Fruit fly (Drosophila melanogaster) whole organism, embryonic: ENCODE measurements around the gene Gmppb.

Experiments
- ATbp ChIP-seq: fragments of 200-800 bp; sonication (Bioruptor generic); optimal IDR thresholded peaks from 2 replicates; lab custom pipeline; 2017; ENCODE audit warnings: missing biosample characterization, mild to moderate bottlenecking, missing genetic modification characterization, missing genetic modification reagents
- Atf3 ChIP-seq: fragments of 200-800 bp; sonication (Bioruptor generic); optimal IDR thresholded peaks from 3 replicates; lab custom pipeline; 2016; ENCODE audit warnings: missing biosample characterization, missing genetic modification characterization
- Awh ChIP-seq: fragments of 200-800 bp; sonication (Bioruptor generic); IDR thresholded peaks from 2 replicates; pipeline ENCODE4, ENCODE4 v1.3.6; 2022; ENCODE audit warnings: missing biosample characterization, missing genetic modification characterization
- CG10543 ChIP-seq: fragments of 200-800 bp; sonication (Bioruptor generic); optimal IDR thresholded peaks from 3 replicates; lab custom pipeline; 2017; ENCODE audit warnings: missing biosample characterization, mild to moderate bottlenecking, missing genetic modification characterization, moderate library complexity
- CG10565 ChIP-seq: fragments of 200-800 bp; sonication (Bioruptor generic); optimal IDR thresholded peaks from 3 replicates; lab custom pipeline; 2016; ENCODE audit warnings: missing biosample characterization, mild to moderate bottlenecking, missing genetic modification characterization
- CG11504 ChIP-seq: fragments of 200-800 bp; sonication (Bioruptor generic); optimal IDR thresholded peaks from 3 replicates; lab custom pipeline; 2019; ENCODE audit warnings: missing biosample characterization, mild to moderate bottlenecking, missing genetic modification characterization, moderate library complexity
- CG11695 ChIP-seq: fragments of 200-800 bp; sonication (Bioruptor generic); IDR thresholded peaks from 3 replicates; pipeline ENCODE4 v1.3.6; 2022; ENCODE audit warnings: missing biosample characterization, missing genetic modification characterization
- CG12769 ChIP-seq: fragments of 200-800 bp; sonication (Bioruptor generic); optimal IDR thresholded peaks from 2 replicates; lab custom pipeline; 2019; ENCODE audit warnings: missing biosample characterization, mild to moderate bottlenecking, missing genetic modification characterization, moderate library complexity
- CG1647 ChIP-seq: fragments of 200-800 bp; sonication (Bioruptor generic); optimal IDR thresholded peaks from 3 replicates; lab custom pipeline; 2016; ENCODE audit warnings: missing biosample characterization, missing genetic modification characterization
- CG2199 ChIP-seq: fragments of 200-800 bp; sonication (Bioruptor generic); IDR thresholded peaks from 3 replicates; pipeline ENCODE4 v1.3.6; 2022; ENCODE audit warnings: missing biosample characterization, missing genetic modification characterization
- CG30403 ChIP-seq: fragments of 200-800 bp; sonication (Bioruptor generic); optimal IDR thresholded peaks from 3 replicates; lab custom pipeline; 2016; ENCODE audit warnings: missing biosample characterization, missing genetic modification characterization
- CG5180 ChIP-seq: fragments of 200-800 bp; sonication (Bioruptor generic); optimal IDR thresholded peaks from 3 replicates; lab custom pipeline; 2017; ENCODE audit warnings: missing biosample characterization, missing genetic modification characterization, mild to moderate bottlenecking, moderate library complexity, missing genetic modification reagents
- CG6254 ChIP-seq: fragments of 200-800 bp; sonication (Bioruptor generic); optimal IDR thresholded peaks from 3 replicates; lab custom pipeline; 2017; ENCODE audit warnings: mild to moderate bottlenecking, missing biosample characterization, missing genetic modification reagents, missing genetic modification characterization
- CG6813 ChIP-seq: fragments of 200-800 bp; sonication (Bioruptor generic); optimal IDR thresholded peaks from 2 replicates; lab custom pipeline; 2017; ENCODE audit warnings: missing biosample characterization, missing genetic modification characterization, mild to moderate bottlenecking, moderate library complexity, missing genetic modification reagents
- CG7271 ChIP-seq: fragments of 200-800 bp; sonication (Bioruptor generic); optimal IDR thresholded peaks from 2 replicates; lab custom pipeline; 2018; ENCODE audit warnings: missing biosample characterization, mild to moderate bottlenecking, missing genetic modification characterization, moderate library complexity
- CG7839 ChIP-seq: fragments of 200-800 bp; sonication (Bioruptor generic); optimal IDR thresholded peaks from 3 replicates; lab custom pipeline; 2018; ENCODE audit warnings: missing biosample characterization, mild to moderate bottlenecking, missing genetic modification characterization, moderate library complexity
- CG7928 ChIP-seq: fragments of 200-800 bp; sonication (Bioruptor generic); optimal IDR thresholded peaks from 2 replicates; lab custom pipeline; 2017; ENCODE audit warnings: missing biosample characterization, mild to moderate bottlenecking, missing genetic modification characterization
- CG7963 ChIP-seq: fragments of 200-800 bp; sonication (Bioruptor generic); IDR thresholded peaks from 3 replicates; pipeline ENCODE4 v1.3.6; 2022; ENCODE audit warnings: missing biosample characterization, missing genetic modification characterization; ENCODE audit not compliant: partially characterized antibody
- CG8290 ChIP-seq, 3 experiments: fragments of 200-800 bp; sonication (Bioruptor generic); optimal IDR thresholded peaks; 2 replicates each; lab custom pipeline; 2016 to 2019; ENCODE audit warnings: missing biosample characterization in 3 of 3, missing genetic modification characterization in 3 of 3, mild to moderate bottlenecking in 2 of 3, moderate library complexity in 1 of 3
- CG8478 ChIP-seq: fragments of >200 bp; optimal IDR thresholded peaks from 2 replicates; lab custom pipeline; 2018
- Dad ChIP-seq: fragments of 200-800 bp; sonication (Bioruptor generic); optimal IDR thresholded peaks from 3 replicates; lab custom pipeline; 2016; ENCODE audit warnings: missing biosample characterization, missing genetic modification characterization
- Dfd ChIP-seq, 2 experiments: fragments of >200 bp; optimal IDR thresholded peaks; 2 replicates each; lab custom pipeline; 2017; ENCODE audit warnings: missing biosample characterization in 2 of 2, missing genetic modification characterization in 2 of 2
- Hr78 ChIP-seq, 2 experiments: fragments of 200-800 bp in 1 of 2; fragments of >200 bp in 1 of 2; sonication (Bioruptor generic) in 1 of 2; optimal IDR thresholded peaks; 2 replicates each; lab custom pipeline; 2017 to 2019; ENCODE audit warnings: missing biosample characterization in 2 of 2, missing genetic modification characterization in 2 of 2, mild to moderate bottlenecking in 1 of 2, moderate library complexity in 1 of 2
- MESR4 ChIP-seq: fragments of 200-800 bp; sonication (Bioruptor generic); optimal IDR thresholded peaks from 2 replicates; lab custom pipeline; 2018; ENCODE audit warnings: missing biosample characterization, mild to moderate bottlenecking, missing genetic modification characterization, moderate library complexity
- Oli ChIP-seq: fragments of 200-800 bp; sonication (Bioruptor generic); optimal IDR thresholded peaks from 2 replicates; lab custom pipeline; 2018; ENCODE audit warnings: missing biosample characterization, mild to moderate bottlenecking, missing genetic modification characterization, moderate library complexity
- Opbp ChIP-seq: fragments of 200-800 bp; sonication (Bioruptor generic); IDR thresholded peaks from 3 replicates; pipeline ENCODE4 v1.3.6; 2022; ENCODE audit warnings: missing biosample characterization, missing genetic modification characterization; ENCODE audit not compliant: partially characterized antibody
- Rfx ChIP-seq: fragments of 200-800 bp; sonication (Bioruptor generic); IDR thresholded peaks from 2 replicates; pipeline ENCODE4 v1.3.6; 2022; ENCODE audit warnings: missing biosample characterization, missing genetic modification characterization
- Vsx1 ChIP-seq: fragments of 200-800 bp; sonication (Bioruptor generic); optimal IDR thresholded peaks from 2 replicates; lab custom pipeline; 2017; ENCODE audit warnings: missing biosample characterization, mild to moderate bottlenecking, missing genetic modification characterization, missing genetic modification reagents
- abd-A ChIP-seq: fragments of 200-800 bp; sonication (Bioruptor generic); optimal IDR thresholded peaks from 3 replicates; lab custom pipeline; 2019; ENCODE audit warnings: missing biosample characterization, mild to moderate bottlenecking, missing genetic modification characterization, moderate library complexity
- al ChIP-seq: fragments of 200-800 bp; sonication (Bioruptor generic); IDR thresholded peaks from 2 replicates; pipeline ENCODE4 v1.3.6; 2022; ENCODE audit warnings: missing biosample characterization, missing genetic modification characterization
- caup ChIP-seq: fragments of 200-800 bp; sonication (Bioruptor generic); optimal IDR thresholded peaks from 3 replicates; lab custom pipeline; 2017; ENCODE audit warnings: missing biosample characterization, mild to moderate bottlenecking, missing genetic modification characterization, moderate library complexity; ENCODE audit not compliant: severe bottlenecking
- fd64A ChIP-seq: fragments of 200-800 bp; sonication (Bioruptor generic); optimal IDR thresholded peaks from 3 replicates; lab custom pipeline; 2018; ENCODE audit warnings: missing biosample characterization, mild to moderate bottlenecking, missing genetic modification characterization
- gt ChIP-seq: fragments of 200-800 bp; sonication (Bioruptor generic); IDR thresholded peaks from 2 replicates; pipeline ENCODE4 v1.3.6; 2022; ENCODE audit warnings: missing biosample characterization, missing genetic modification characterization
- hkb ChIP-seq, 2 experiments: fragments of 200-800 bp in 1 of 2; fragments of >200 bp in 1 of 2; sonication (Bioruptor generic) in 1 of 2; IDR thresholded peaks in 1 of 2; optimal IDR thresholded peaks in 1 of 2; 2 replicates each; pipeline versions ENCODE4 v1.3.6 to Lab custom; 2017 to 2022; ENCODE audit warnings: missing biosample characterization in 1 of 2, missing genetic modification characterization in 1 of 2
- insv ChIP-seq, 2 experiments: fragments of 200-800 bp; sonication (Bioruptor generic); optimal IDR thresholded peaks; 3 replicates each; lab custom pipeline; 2016 to 2018; ENCODE audit warnings: missing biosample characterization in 2 of 2, missing genetic modification characterization in 2 of 2
- kah ChIP-seq: fragments of 200-800 bp; sonication (Bioruptor generic); optimal IDR thresholded peaks from 2 replicates; lab custom pipeline; 2018; ENCODE audit warnings: missing biosample characterization, mild to moderate bottlenecking, missing genetic modification characterization
- nmo ChIP-seq: fragments of 200-800 bp; sonication (Bioruptor generic); optimal IDR thresholded peaks from 2 replicates; lab custom pipeline; 2018; ENCODE audit warnings: missing biosample characterization, mild to moderate bottlenecking, missing genetic modification characterization, moderate library complexity
- org-1 ChIP-seq: fragments of 200-800 bp; sonication (Bioruptor generic); optimal IDR thresholded peaks from 2 replicates; lab custom pipeline; 2017; ENCODE audit warnings: missing biosample characterization, missing genetic modification characterization
- peb ChIP-seq: fragments of 200-800 bp; sonication (Bioruptor generic); IDR thresholded peaks from 2 replicates; pipeline ENCODE4 v1.3.6; 2022; ENCODE audit warnings: missing biosample characterization, missing genetic modification characterization
- pros ChIP-seq: fragments of 200-800 bp; sonication (Bioruptor generic); optimal IDR thresholded peaks from 3 replicates; lab custom pipeline; 2019; ENCODE audit warnings: missing biosample characterization, mild to moderate bottlenecking, missing genetic modification characterization, moderate library complexity
- repo ChIP-seq: fragments of 200-800 bp; sonication (Bioruptor generic); optimal IDR thresholded peaks from 2 replicates; lab custom pipeline; 2016; ENCODE audit warnings: missing biosample characterization, missing genetic modification characterization
- row ChIP-seq: fragments of 200-800 bp; sonication (Bioruptor generic); IDR thresholded peaks from 3 replicates; pipeline ENCODE4 v1.3.6; 2022; ENCODE audit warnings: missing biosample characterization, missing genetic modification characterization
- salm ChIP-seq: fragments of 200-800 bp; sonication (Bioruptor generic); optimal IDR thresholded peaks from 2 replicates; lab custom pipeline; 2018; ENCODE audit warnings: missing biosample characterization, mild to moderate bottlenecking, missing genetic modification characterization
- tin ChIP-seq: fragments of 200-800 bp; sonication (Bioruptor generic); optimal IDR thresholded peaks from 3 replicates; lab custom pipeline; 2016; ENCODE audit warnings: missing biosample characterization, missing genetic modification characterization
- unc-4 ChIP-seq: fragments of 200-800 bp; sonication (Bioruptor generic); IDR thresholded peaks from 2 replicates; pipeline ENCODE4 v1.3.6; 2022; ENCODE audit warnings: missing biosample characterization, missing genetic modification characterization; ENCODE audit not compliant: partially characterized antibody
- unpg ChIP-seq: fragments of 200-800 bp; sonication (Bioruptor generic); optimal IDR thresholded peaks from 3 replicates; lab custom pipeline; 2018; ENCODE audit warnings: missing biosample characterization, mild to moderate bottlenecking, missing genetic modification characterization, moderate library complexity
- z ChIP-seq: fragments of 200-800 bp; sonication (Bioruptor generic); IDR thresholded peaks from 3 replicates; pipeline ENCODE4 v1.3.6; 2022; ENCODE audit warnings: missing biosample characterization, missing genetic modification characterization
- zfh1 ChIP-seq: fragments of 200-800 bp; sonication (Bioruptor generic); IDR thresholded peaks from 3 replicates; pipeline ENCODE4 v1.3.6; 2022; ENCODE audit warnings: missing biosample characterization, missing genetic modification characterization

The Gmppb gene

DNA sequence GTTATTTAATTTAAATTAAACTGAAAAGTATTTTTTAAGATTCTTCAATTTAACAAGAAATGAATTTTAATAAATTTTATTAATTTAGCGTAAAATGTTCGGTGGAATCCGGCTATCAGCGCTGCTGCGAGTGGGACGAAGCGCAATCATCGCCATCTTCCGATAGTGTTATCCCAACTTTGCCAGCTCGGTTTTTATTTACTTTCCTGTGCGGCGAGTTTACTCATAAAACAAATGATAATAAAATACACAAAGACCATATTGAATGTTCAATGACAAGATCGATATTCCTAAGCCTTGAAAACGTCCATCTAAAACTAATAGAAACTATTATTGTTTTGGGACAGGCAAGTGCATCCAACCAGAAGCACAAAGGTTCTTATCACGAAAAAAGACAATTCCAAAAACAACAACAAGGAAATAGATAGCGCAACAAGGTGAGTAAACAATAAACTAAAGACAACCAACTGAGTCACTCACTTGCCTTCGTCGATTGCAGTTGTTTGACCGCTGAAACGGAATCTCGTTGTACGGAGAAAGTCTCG is 2.0 kb downstream of the Gmppb start (continued):
- peak; percentile 42 for TF ChIP-seq tin
- no peak for TF ChIP-seq CG8478 (lab: Kevin White, UChicago)
- peak; percentile 86 for TF ChIP-seq ATbp (GFP tag; lab: Kevin White, UChicago)
- peak; percentile 68 for TF ChIP-seq salm
- TF ChIP-seq CG7963 (GFP tag; lab: Robert Waterston, UW): peak; percentile 51; the same call in 1 of the 3 replicates
- TF ChIP-seq CG6254: peak; percentile 40
- TF ChIP-seq CG7271 (tag; lab: Kevin White, UChicago): peak; percentile 12
- TF ChIP-seq CG7839 (tag; lab: Kevin White, UChicago): no peak
- TF ChIP-seq Vsx1: peak; percentile 65
- peak; percentile 56 for TF ChIP-seq CG8290 (GFP tag; optimal IDR thresholded peaks at IDR 0.05; lab: Kevin White, UChicago)
- TF ChIP-seq CG8290 (tag; optimal IDR thresholded peaks at IDR 0.05; lab: Kevin White, UChicago): peak; percentile 70 to 89
- peak; percentile 76 for TF ChIP-seq CG10543 (GFP tag; lab: Kevin White, UChicago)
- TF ChIP-seq kah: peak; percentile 70
- TF ChIP-seq repo: no peak
- peak; percentile 83 for TF ChIP-seq fd64A
- peak; percentile 61 for TF ChIP-seq pros (GFP tag; lab: Kevin White, UChicago)
- peak; percentile 62 for TF ChIP-seq unc-4 (GFP tag; lab: Robert Waterston, UW)
- TF ChIP-seq unpg (GFP tag; lab: Kevin White, UChicago): peak; percentile 68
- TF ChIP-seq zfh1 (GFP tag; lab: Robert Waterston, UW): peak; percentile 77
- TF ChIP-seq caup: peak; percentile 69
- no peak for TF ChIP-seq gt (GFP tag; lab: Robert Waterston, UW)
- no peak for TF ChIP-seq z
- peak; percentile 19; the same call in 1 of the 2 replicates for TF ChIP-seq peb (GFP tag; lab: Robert Waterston, UW)
- peak; percentile 34 for TF ChIP-seq CG30403 (GFP tag; lab: Kevin White, UChicago)
- TF ChIP-seq hkb (optimal IDR thresholded peaks at IDR 0.05; lab: Kevin White, UChicago): no peak
- TF ChIP-seq hkb (GFP tag; IDR thresholded peaks at IDR 0.05; lab: Robert Waterston, UW): peak; percentile 33; the same call in 1 of the 2 replicates
- TF ChIP-seq Rfx (GFP tag; lab: Robert Waterston, UW): peak; percentile 65
- TF ChIP-seq CG12769: peak; percentile 7
- TF ChIP-seq CG11504: no peak
- no peak for TF ChIP-seq org-1 (GFP tag; lab: Kevin White, UChicago)
- no peak for TF ChIP-seq abd-A (tag; lab: Kevin White, UChicago)
- peak; percentile 92 for TF ChIP-seq row (GFP tag; lab: Robert Waterston, UW)
- no peak for TF ChIP-seq al (GFP tag; lab: Robert Waterston, UW)
- peak; percentile 87 for TF ChIP-seq CG6813 (GFP tag; lab: Kevin White, UChicago)
- TF ChIP-seq Dad (GFP tag; lab: Kevin White, UChicago): peak; percentile 5
- peak; percentile 62 for TF ChIP-seq nmo (GFP tag; lab: Kevin White, UChicago)
- TF ChIP-seq Awh: peak; percentile 72; the same call in 1 of the 2 replicates
- TF ChIP-seq CG7928 (GFP tag; lab: Kevin White, UChicago): no peak
- TF ChIP-seq Oli (tag; lab: Kevin White, UChicago): no peak
- TF ChIP-seq CG2199: 0 out of 3 replicates have a peak, but pooled peaks have one; percentile 37
- peak; percentile 64; the same call in 2 of the 3 replicates for TF ChIP-seq Opbp
- 0 out of 3 replicates have a peak, but pooled peaks have one; percentile 32 for TF ChIP-seq CG11695 (GFP tag; lab: Robert Waterston, UW)
- TF ChIP-seq Hr78 (GFP tag; optimal IDR thresholded peaks at IDR 0.05; lab: Kevin White, UChicago): peak in 1 of 2 experiments; percentile 45
- TF ChIP-seq Atf3 (GFP tag; lab: Kevin White, UChicago): no peak
- TF ChIP-seq Dfd (GFP tag; optimal IDR thresholded peaks at IDR 0.05; lab: Kevin White, UChicago): no peak
- no peak for TF ChIP-seq CG10565 (GFP tag; lab: Kevin White, UChicago)
- peak in 1 of 2 experiments; percentile 52 for TF ChIP-seq insv (GFP tag; optimal IDR thresholded peaks at IDR 0.05; lab: Kevin White, UChicago)
- no peak for TF ChIP-seq CG5180 (GFP tag; lab: Kevin White, UChicago)
- no peak for TF ChIP-seq CG1647 (GFP tag; lab: Kevin White, UChicago)
- peak; percentile 77 for TF ChIP-seq MESR4
